Worm (Caenorhabditis elegans): ENCODE results near the gene mrps-11.

DNA sequence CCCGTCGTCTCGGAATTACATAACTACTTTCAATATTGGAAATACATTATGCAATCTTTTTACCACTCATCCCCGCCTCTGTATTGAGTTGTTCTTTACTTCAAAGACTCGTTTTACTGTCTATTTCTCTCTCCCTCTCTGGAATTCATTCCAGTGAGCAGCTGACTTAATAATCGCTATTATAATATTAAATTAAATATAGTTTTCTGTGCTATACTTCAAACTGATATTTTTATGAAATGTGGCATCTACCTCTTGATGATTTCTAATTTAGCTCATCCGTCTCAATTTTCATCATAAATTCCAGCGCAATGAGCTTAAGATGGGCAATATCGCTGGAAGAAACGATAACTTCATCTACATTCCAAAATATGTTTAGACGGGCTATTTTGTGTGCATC lies 9.1 kb upstream of the mrps-11 start, which contains the start of gene T28H10.1:
- no peak for TF ChIP-seq skn-1 (tag; optimal IDR thresholded peaks at IDR 0.05)
- TF ChIP-seq egl-27 (tag; optimal IDR thresholded peaks at IDR 0.05): no peak
- TF ChIP-seq pha-4 (tag; optimal IDR thresholded peaks at IDR 0.05): no peak
- no peak for TF ChIP-seq ztf-11 (tag; optimal IDR thresholded peaks at IDR 0.05)
- no peak for TF ChIP-seq nhr-237 (tag; optimal IDR thresholded peaks at IDR 0.05)
- no peak for TF ChIP-seq fos-1 (tag; optimal IDR thresholded peaks at IDR 0.05)
- no peak for TF ChIP-seq lin-39 (tag; optimal IDR thresholded peaks at IDR 0.05)
- TF ChIP-seq nhr-11 (tag; optimal IDR thresholded peaks at IDR 0.05): no peak
